Fruit fly (Drosophila melanogaster) whole organism: ENCODE data around the gene GC2.

Experiments
- CG8478 ChIP-seq: fragments of >200 bp; optimal IDR thresholded peaks from 2 replicates; lab custom pipeline; 2018; ENCODE audit warnings: inconsistent platforms
- EcR ChIP-seq, 2 experiments: fragments of >200 bp; optimal IDR thresholded peaks; 2 replicates each; lab custom pipeline; 2017; ENCODE audit warnings: missing biosample characterization in 2 of 2, missing genetic modification characterization in 2 of 2, missing genetic modification reagents in 2 of 2
- pan ChIP-seq: fragments of >200 bp; optimal IDR thresholded peaks from 2 replicates; lab custom pipeline; 2017
- psq ChIP-seq: fragments of >200 bp; optimal IDR thresholded peaks from 2 replicates; lab custom pipeline; 2017
- usp ChIP-seq: fragments of >200 bp; optimal IDR thresholded peaks from 2 replicates; lab custom pipeline; 2017; ENCODE audit warnings: missing biosample characterization, missing genetic modification characterization, mixed read lengths

DNA sequence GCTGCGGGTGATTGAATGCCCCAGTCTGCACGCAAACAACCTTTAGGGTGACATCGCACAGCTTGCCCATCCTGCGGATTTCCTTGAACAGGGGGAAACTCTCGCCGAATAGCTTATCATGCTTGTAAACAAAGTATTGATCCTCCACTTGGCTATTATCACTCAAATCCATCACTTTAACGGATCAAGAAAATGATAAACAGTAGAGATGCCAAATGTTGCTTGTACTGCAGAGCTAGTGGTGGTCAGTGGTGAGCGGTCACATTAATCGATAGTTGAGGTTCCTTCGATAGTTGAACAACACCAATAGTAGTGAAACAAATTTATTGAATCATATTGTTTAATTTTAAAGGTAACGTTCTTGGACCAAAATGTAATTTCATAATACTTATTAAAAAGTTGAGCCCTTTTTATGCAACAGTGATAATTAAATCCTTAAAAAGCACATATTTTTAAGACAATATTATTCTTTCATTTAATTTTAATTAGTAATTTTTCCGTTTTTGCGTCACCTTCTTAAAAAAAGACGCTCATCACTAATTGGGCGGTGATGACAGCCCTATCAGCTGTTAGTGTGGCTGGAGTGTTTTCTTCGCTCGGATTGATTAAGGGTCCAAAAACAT lies 38.8 kb downstream of the GC2 start, which contains the start of the genes KLHL18 and GCC185:
- TF ChIP-seq CG8478 (lab: Kevin White, UChicago) (no peak), pan (lab: Kevin White, UChicago) (no peak), usp (no peak), EcR (GFP tag; optimal IDR thresholded peaks at IDR 0.05; lab: Kevin White, UChicago) (no peak), psq (no peak)
